Worm (Caenorhabditis elegans) whole organism, L2 larva: ENCODE measurements around the gene eftu-2.

Experiments used
- C34F6.9 ChIP-seq: fragments of 150-350 bp; optimal IDR thresholded peaks from 2 replicates; lab custom pipeline; 2014; ENCODE audit warnings: missing biosample characterization, missing genetic modification characterization
- R02D3.7 ChIP-seq: fragments of 150-350 bp; optimal IDR thresholded peaks from 2 replicates; lab custom pipeline; 2014; ENCODE audit warnings: missing biosample characterization, missing genetic modification characterization
- Y55F3AM.14 ChIP-seq: fragments of 200-800 bp; sonication (Bioruptor generic); optimal IDR thresholded peaks from 2 replicates; lab custom pipeline; 2018; ENCODE audit warnings: mild to moderate bottlenecking, missing genetic modification characterization, missing compliant biosample characterization
- ZK546.5 ChIP-seq: sonication (generic microtip); optimal IDR thresholded peaks from 2 replicates; lab custom pipeline; 2017; ENCODE audit warnings: missing biosample characterization, missing genetic modification characterization
- alr-1 ChIP-seq: fragments of 150-350 bp; optimal IDR thresholded peaks from 2 replicates; lab custom pipeline; 2014; ENCODE audit warnings: missing biosample characterization, missing genetic modification characterization
- aly-2 ChIP-seq: fragments of 150-350 bp; optimal IDR thresholded peaks from 2 replicates; lab custom pipeline; 2014; ENCODE audit warnings: missing biosample characterization, missing genetic modification characterization
- blmp-1 ChIP-seq: sonication (generic microtip); optimal IDR thresholded peaks from 2 replicates; lab custom pipeline; 2017; ENCODE audit warnings: missing genetic modification characterization, mild to moderate bottlenecking, missing compliant biosample characterization, antibody characterized with exemption, moderate library complexity; ENCODE audit not compliant: insufficient read depth
- ceh-16 ChIP-seq: fragments of 150-350 bp; optimal IDR thresholded peaks from 2 replicates; lab custom pipeline; 2014; ENCODE audit warnings: missing biosample characterization, missing genetic modification characterization
- ceh-82 ChIP-seq: fragments of 150-350 bp; optimal IDR thresholded peaks from 2 replicates; lab custom pipeline; 2014; ENCODE audit warnings: missing biosample characterization, missing genetic modification characterization
- dmd-4 ChIP-seq: sonication (generic microtip); optimal IDR thresholded peaks from 2 replicates; lab custom pipeline; 2017; ENCODE audit warnings: missing biosample characterization, missing genetic modification characterization
- egl-27 ChIP-seq: sonication (generic microtip); optimal IDR thresholded peaks from 3 replicates; lab custom pipeline; 2017; ENCODE audit warnings: missing biosample characterization, missing genetic modification reagents, missing genetic modification characterization
- elt-1 ChIP-seq: fragments of 150-350 bp; optimal IDR thresholded peaks from 2 replicates; lab custom pipeline; 2014; ENCODE audit warnings: missing biosample characterization, missing genetic modification characterization
- fos-1 ChIP-seq: fragments of 150-350 bp; optimal IDR thresholded peaks from 2 replicates; lab custom pipeline; 2014; ENCODE audit warnings: missing biosample characterization, missing genetic modification characterization
- gmeb-1 ChIP-seq: fragments of 150-350 bp; optimal IDR thresholded peaks from 2 replicates; lab custom pipeline; 2014; ENCODE audit warnings: missing biosample characterization, missing genetic modification characterization
- lin-11 ChIP-seq: fragments of 150-350 bp; sonication (generic microtip); optimal IDR thresholded peaks from 2 replicates; lab custom pipeline; 2014; ENCODE audit warnings: missing biosample characterization, missing genetic modification characterization, inconsistent platforms, mixed read lengths
- lin-13 ChIP-seq: fragments of 150-350 bp; optimal IDR thresholded peaks from 2 replicates; lab custom pipeline; 2014; ENCODE audit warnings: missing biosample characterization, missing genetic modification reagents, missing genetic modification characterization
- lin-39 ChIP-seq: fragments of 150-350 bp; optimal IDR thresholded peaks from 2 replicates; lab custom pipeline; 2014; ENCODE audit warnings: missing biosample characterization, missing genetic modification reagents, missing genetic modification characterization
- mab-5 ChIP-seq: fragments of 150-350 bp; optimal IDR thresholded peaks from 2 replicates; lab custom pipeline; 2014; ENCODE audit warnings: missing biosample characterization, missing genetic modification characterization
- mdl-1 ChIP-seq, 2 experiments: fragments of 150-350 bp in 1 of 2; sonication (generic microtip) in 1 of 2; optimal IDR thresholded peaks; 2 replicates each; lab custom pipeline; 2017; ENCODE audit warnings: missing biosample characterization in 2 of 2, missing genetic modification characterization in 2 of 2
- nhr-10 ChIP-seq: sonication (generic microtip); optimal IDR thresholded peaks from 2 replicates; lab custom pipeline; 2017; ENCODE audit warnings: missing biosample characterization, missing genetic modification characterization
- nhr-12 ChIP-seq: fragments of 150-350 bp; optimal IDR thresholded peaks from 2 replicates; lab custom pipeline; 2014; ENCODE audit warnings: missing biosample characterization, missing genetic modification characterization
- nhr-21 ChIP-seq: fragments of 150-350 bp; optimal IDR thresholded peaks from 2 replicates; lab custom pipeline; 2014; ENCODE audit warnings: missing biosample characterization, missing genetic modification characterization
- nhr-23 ChIP-seq: fragments of 150-350 bp; optimal IDR thresholded peaks from 2 replicates; lab custom pipeline; 2014; ENCODE audit warnings: missing biosample characterization, missing genetic modification reagents, missing genetic modification characterization
- nhr-237 ChIP-seq: fragments of 150-350 bp; optimal IDR thresholded peaks from 2 replicates; lab custom pipeline; 2014; ENCODE audit warnings: missing biosample characterization, missing genetic modification characterization
- nhr-25 ChIP-seq: fragments of 150-350 bp; sonication (generic microtip); optimal IDR thresholded peaks from 3 replicates; lab custom pipeline; 2014; ENCODE audit warnings: missing biosample characterization, missing genetic modification characterization
- nhr-77 ChIP-seq: fragments of 150-350 bp; optimal IDR thresholded peaks from 2 replicates; lab custom pipeline; 2014; ENCODE audit warnings: missing biosample characterization, missing genetic modification characterization
- peb-1 ChIP-seq: fragments of 150-350 bp; optimal IDR thresholded peaks from 2 replicates; lab custom pipeline; 2014; ENCODE audit warnings: missing biosample characterization, missing genetic modification characterization
- sem-4 ChIP-seq: fragments of 150-350 bp; optimal IDR thresholded peaks from 2 replicates; lab custom pipeline; 2014; ENCODE audit warnings: missing biosample characterization, missing genetic modification reagents, missing genetic modification characterization
- skn-1 ChIP-seq: sonication (generic microtip); optimal IDR thresholded peaks from 2 replicates; lab custom pipeline; 2017; ENCODE audit warnings: missing biosample characterization, missing genetic modification characterization
- snpc-4 ChIP-seq: fragments of 150-350 bp; optimal IDR thresholded peaks from 2 replicates; lab custom pipeline; 2014; ENCODE audit warnings: missing biosample characterization, missing genetic modification characterization
- unc-39 ChIP-seq: fragments of 150-350 bp; optimal IDR thresholded peaks from 2 replicates; lab custom pipeline; 2014; ENCODE audit warnings: missing biosample characterization, missing genetic modification characterization
- unc-55 ChIP-seq: fragments of 150-350 bp; sonication (generic microtip); optimal IDR thresholded peaks from 3 replicates; lab custom pipeline; 2014; ENCODE audit warnings: missing biosample characterization, missing genetic modification reagents, missing genetic modification characterization
- unc-62 ChIP-seq: fragments of 150-350 bp; optimal IDR thresholded peaks from 2 replicates; lab custom pipeline; 2014; ENCODE audit warnings: missing biosample characterization, missing genetic modification reagents, missing genetic modification characterization
- zag-1 ChIP-seq: fragments of 150-350 bp; optimal IDR thresholded peaks from 2 replicates; lab custom pipeline; 2014; ENCODE audit warnings: missing biosample characterization, missing genetic modification characterization
- ztf-1 ChIP-seq: fragments of 200-800 bp; sonication (Bioruptor generic); conservative IDR thresholded peaks from 2 replicates; pipeline ENCODE4 v1.3.6; 2022; ENCODE audit warnings: missing genetic modification characterization, missing compliant biosample characterization
- ztf-11 ChIP-seq: sonication (generic microtip); optimal IDR thresholded peaks from 2 replicates; lab custom pipeline; 2017; ENCODE audit warnings: missing biosample characterization, missing genetic modification characterization
- ztf-4 ChIP-seq: fragments of 150-350 bp; optimal IDR thresholded peaks from 2 replicates; lab custom pipeline; 2014; ENCODE audit warnings: missing biosample characterization, missing genetic modification characterization

The eftu-2 gene

DNA sequence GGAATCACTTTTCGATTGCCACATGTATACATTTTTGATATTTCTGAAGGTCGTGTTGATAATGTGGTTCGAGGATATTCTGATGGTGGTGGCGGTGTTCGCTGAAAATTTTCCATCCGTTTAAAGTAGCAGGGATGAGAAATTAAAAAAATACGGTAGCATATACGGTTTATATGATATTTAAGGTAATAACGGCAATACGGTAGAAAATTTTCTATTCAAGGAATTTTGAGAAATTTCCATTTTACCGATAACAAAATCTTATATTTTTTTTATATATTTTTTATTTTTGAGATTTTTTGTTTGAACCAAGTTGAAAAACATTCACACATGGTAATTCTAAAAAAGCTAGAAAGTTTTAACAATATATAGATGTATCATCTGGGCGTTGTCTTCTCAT, 21.1 kb downstream of the eftu-2 start, which contains the start of gene ZK328.6:
ZK328.6 (minus strand) TSS at position 101 of the 400 bp plus-strand sequence.
- TF ChIP-seq lin-11 (tag; lab: Kevin White, UChicago) (no peak), nhr-21 (tag; lab: Kevin White, UChicago) (no peak), aly-2 (tag; lab: Kevin White, UChicago) (no peak), mab-5 (tag; lab: Kevin White, UChicago) (no peak), lin-13 (GFP tag; lab: Kevin White, UChicago) (no peak), ceh-16 (no peak), zag-1 (tag; lab: Kevin White, UChicago) (no peak), nhr-23 (tag; lab: Kevin White, UChicago) (no peak), nhr-237 (no peak), alr-1 (tag; lab: Kevin White, UChicago) (no peak), ztf-11 (tag; lab: Kevin White, UChicago) (no peak), skn-1 (tag; lab: Kevin White, UChicago) (no peak), ceh-82 (no peak), snpc-4 (no peak), unc-55 (no peak), unc-39 (tag; lab: Kevin White, UChicago) (no peak)

DNA sequence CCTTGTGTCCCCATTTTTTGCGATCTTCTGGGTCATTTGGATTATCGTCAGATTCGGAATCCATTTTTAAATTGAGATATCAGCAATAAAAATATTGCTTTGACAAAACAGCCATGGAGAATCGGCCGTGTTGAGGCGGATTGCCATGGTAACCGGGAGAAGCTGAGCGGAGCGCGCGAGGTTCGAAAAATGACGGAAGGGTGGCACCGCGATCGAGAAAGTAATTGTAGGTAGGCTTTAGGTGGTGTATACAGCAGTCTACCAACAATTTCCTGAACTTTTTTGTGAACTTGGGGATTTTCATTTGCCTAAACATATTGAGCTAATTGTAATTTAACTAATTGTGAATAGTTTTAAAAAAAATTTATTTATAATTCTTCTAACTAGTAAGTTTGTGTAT, 30.0 kb downstream of the eftu-2 start, which contains the start of gene ift-139:
ift-139 (minus strand) TSS at position 101 of the 400 bp plus-strand sequence.
- no peak for TF ChIP-seq ceh-16
- TF ChIP-seq fos-1 (tag; lab: Kevin White, UChicago): no peak
- no peak for TF ChIP-seq zag-1 (tag; lab: Kevin White, UChicago)
- TF ChIP-seq nhr-10 (tag; lab: Kevin White, UChicago): no peak
- TF ChIP-seq Y55F3AM.14 (GFP tag; lab: Kevin White, UChicago): no peak
- no peak for TF ChIP-seq C34F6.9 (tag; lab: Kevin White, UChicago)
- no peak for TF ChIP-seq lin-11 (tag; lab: Kevin White, UChicago)
- TF ChIP-seq ZK546.5 (tag; lab: Kevin White, UChicago): no peak
- TF ChIP-seq nhr-21 (tag; lab: Kevin White, UChicago): no peak
- TF ChIP-seq, all 48 proteins: peak for 0

DNA sequence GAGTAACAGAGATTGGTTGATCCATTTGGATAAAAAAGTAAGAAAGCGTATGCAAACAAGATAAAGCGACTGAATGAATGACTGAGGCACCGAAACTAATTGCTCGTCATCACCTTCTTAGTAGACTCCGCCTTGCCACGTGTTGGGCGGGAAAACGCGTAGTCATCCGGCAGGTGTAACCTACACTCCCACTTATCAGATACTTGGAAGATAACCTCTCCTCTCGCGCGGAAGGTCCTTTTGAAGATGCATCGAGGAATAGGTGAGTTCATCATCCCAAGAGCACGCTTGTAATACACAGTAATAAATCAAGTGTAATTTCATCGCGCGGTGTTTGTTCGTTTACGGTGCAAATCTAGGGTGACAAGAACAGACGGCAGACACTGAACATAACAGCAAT, 37.5 kb downstream of the eftu-2 start, which contains the start of gene tbx-11:
tbx-11 (minus strand) TSS at position 101 of the 400 bp plus-strand sequence.
- TF ChIP-seq ztf-4 (tag; lab: Kevin White, UChicago) (no peak), unc-62 (no peak), mab-5 (tag; lab: Kevin White, UChicago) (no peak), ZK546.5 (tag; lab: Kevin White, UChicago) (no peak), blmp-1 (tag; lab: Kevin White, UChicago) (no peak), nhr-25 (tag; lab: Kevin White, UChicago) (no peak), dmd-4 (no peak), R02D3.7 (tag; lab: Kevin White, UChicago) (no peak), mdl-1 (tag; optimal IDR thresholded peaks at IDR 0.05; lab: Kevin White, UChicago) (no peak), gmeb-1 (tag; lab: Kevin White, UChicago) (no peak), alr-1 (tag; lab: Kevin White, UChicago) (no peak), nhr-23 (tag; lab: Kevin White, UChicago) (no peak)

DNA sequence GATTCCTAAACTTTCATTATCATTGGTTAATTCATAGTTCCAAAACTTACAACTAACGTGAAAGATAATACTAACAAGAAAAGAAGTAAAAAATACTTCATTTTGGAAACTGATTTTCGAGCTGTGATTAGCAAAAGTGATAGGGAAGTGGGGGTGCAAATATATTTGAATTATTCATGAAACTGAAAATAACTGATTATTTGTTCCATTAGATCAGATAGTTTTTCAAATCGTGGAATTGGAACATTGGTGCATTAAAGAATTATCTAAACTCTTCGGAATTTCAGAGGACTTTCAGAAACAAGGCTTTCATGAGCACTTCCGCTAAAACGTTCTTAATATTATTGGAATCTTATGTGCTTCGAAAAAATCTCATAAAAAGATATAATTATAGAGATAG, 46.3 kb downstream of the eftu-2 start, which contains the start of gene F40H6.5:
F40H6.5 (minus strand) TSS at position 101 of the 400 bp plus-strand sequence.
- TF ChIP-seq unc-62 (no peak), snpc-4 (no peak), ztf-4 (tag; lab: Kevin White, UChicago) (no peak), peb-1 (tag; lab: Kevin White, UChicago) (no peak), egl-27 (tag; lab: Kevin White, UChicago) (no peak), nhr-12 (no peak), ztf-11 (tag; lab: Kevin White, UChicago) (no peak), R02D3.7 (tag; lab: Kevin White, UChicago) (no peak), ZK546.5 (tag; lab: Kevin White, UChicago) (no peak)

DNA sequence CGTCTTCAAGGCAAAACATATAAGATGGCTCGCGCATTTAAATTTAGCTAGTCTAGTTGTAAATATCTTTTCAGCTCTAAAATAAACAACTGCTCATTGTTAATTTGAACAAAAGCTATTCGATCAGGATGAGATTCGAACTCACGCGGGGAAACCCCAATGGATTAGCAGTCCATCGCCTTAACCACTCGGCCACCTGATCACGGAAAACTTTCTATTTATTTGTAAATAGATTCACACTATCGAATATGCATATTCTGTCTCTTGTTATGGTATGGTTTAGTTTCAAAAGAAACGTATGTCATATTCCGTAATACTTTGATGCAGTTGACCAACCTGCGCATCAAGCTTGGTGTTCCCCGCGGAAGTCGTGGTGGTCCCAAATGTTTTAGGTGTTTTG, 46.8 kb downstream of the eftu-2 start:
- TF ChIP-seq ztf-1 (GFP tag; lab: Robert Waterston, UW): no peak
- no peak for TF ChIP-seq blmp-1 (tag; lab: Kevin White, UChicago)
- TF ChIP-seq elt-1 (tag; lab: Kevin White, UChicago): no peak
- no peak for TF ChIP-seq nhr-10 (tag; lab: Kevin White, UChicago)
- no peak for TF ChIP-seq nhr-77 (tag; lab: Kevin White, UChicago)
- no peak for TF ChIP-seq sem-4 (tag; lab: Kevin White, UChicago)
- no peak for TF ChIP-seq lin-39 (tag; lab: Kevin White, UChicago)
- TF ChIP-seq ztf-11 (tag; lab: Kevin White, UChicago): no peak
- TF ChIP-seq ztf-4 (tag; lab: Kevin White, UChicago): no peak
- no peak for TF ChIP-seq egl-27 (tag; lab: Kevin White, UChicago)
- TF ChIP-seq unc-55: no peak
- no peak for TF ChIP-seq gmeb-1 (tag; lab: Kevin White, UChicago)
- TF ChIP-seq R02D3.7 (tag; lab: Kevin White, UChicago): no peak
